Fruit fly (Drosophila melanogaster): ENCODE results near the gene CG4281.
A peak's percentile ranks its signal among the peaks of the same experiment; 100 is the strongest.

Gene CG4281

DNA sequence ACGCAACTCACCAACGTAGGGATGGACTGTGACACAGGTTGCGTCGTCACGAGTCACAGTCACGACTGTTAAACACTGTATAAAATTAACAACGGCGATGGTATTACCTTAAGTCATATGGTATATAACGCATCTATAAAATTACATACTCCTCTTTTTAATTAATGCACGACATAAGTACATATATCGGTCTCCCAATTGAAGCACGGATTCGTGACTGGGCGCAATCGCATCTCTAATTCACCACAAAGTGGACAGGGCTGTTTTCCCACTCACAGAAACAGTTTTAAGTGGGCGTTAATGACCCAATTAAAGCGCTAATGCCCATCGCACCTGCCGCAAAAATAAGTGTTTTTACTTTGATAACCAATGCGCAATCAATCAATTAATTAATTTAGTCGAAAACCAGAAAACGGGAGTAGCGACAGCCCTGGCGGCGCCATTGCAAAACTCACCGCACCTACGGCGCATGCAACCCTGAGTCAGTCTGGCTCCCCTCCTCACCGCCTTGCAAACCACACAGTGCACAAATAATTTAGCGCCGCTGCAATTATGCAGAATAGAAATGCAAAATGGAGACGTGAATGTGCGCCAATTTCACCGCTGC lies 23.5 kb downstream of the CG4281 start, which contains the start of gene CG4313 (continued):
- TF ChIP-seq HHEX (GFP tag; optimal IDR thresholded peaks at IDR 0.05) (peak; percentile 52), CG3995 (GFP tag; optimal IDR thresholded peaks at IDR 0.05) (peak; percentile 97), CG9817 (tag; optimal IDR thresholded peaks at IDR 0.05) (peak; percentile 80), gcm (GFP tag; optimal IDR thresholded peaks at IDR 0.05) (peak; percentile 49), CG34224 (GFP tag; IDR thresholded peaks at IDR 0.05; ENCODE audit: partially characterized antibody) (peak; percentile 89), Vsx1 (GFP tag; optimal IDR thresholded peaks at IDR 0.05) (no peak), CG12659 (GFP tag; optimal IDR thresholded peaks at IDR 0.05) (peak; percentile 59), CG4282 (GFP tag; optimal IDR thresholded peaks at IDR 0.05) (no peak), Max (GFP tag; optimal IDR thresholded peaks at IDR 0.05) (peak; percentile 56), Atf-2 (GFP tag; optimal IDR thresholded peaks at IDR 0.05) (peak; percentile 63), E2f2 (GFP tag; IDR thresholded peaks at IDR 0.05) (peak; percentile 46; the same call in 1 of the 2 replicates), CG14050 (GFP tag; IDR thresholded peaks at IDR 0.05) (no peak), Hsf (GFP tag; optimal IDR thresholded peaks at IDR 0.05) (peak; percentile 69), CG3847 (GFP tag; IDR thresholded peaks at IDR 0.05) (peak; percentile 84), CG6254 (GFP tag; optimal IDR thresholded peaks at IDR 0.05) (peak; percentile 4), ro (GFP tag; IDR thresholded peaks at IDR 0.05) (no peak), esg (GFP tag; conservative IDR thresholded peaks at IDR 0.05) (peak; percentile 34; the same call in 1 of the 2 replicates), CG17568 (GFP tag; optimal IDR thresholded peaks at IDR 0.05) (peak; percentile 53), Tbp (GFP tag; optimal IDR thresholded peaks at IDR 0.05) (no peak), lbe (GFP tag; optimal IDR thresholded peaks at IDR 0.05) (peak; percentile 55), org-1 (GFP tag; optimal IDR thresholded peaks at IDR 0.05) (peak; percentile 58), salm (tag; optimal IDR thresholded peaks at IDR 0.05) (no peak), CG8281 (tag; optimal IDR thresholded peaks at IDR 0.05) (peak; percentile 27), Drgx (GFP tag; IDR thresholded peaks at IDR 0.05) (peak; percentile 54; the same call in 1 of the 2 replicates), BEAF-32 (GFP tag; optimal IDR thresholded peaks at IDR 0.05) (peak; percentile 92), CG12236 (GFP tag; optimal IDR thresholded peaks at IDR 0.05) (no peak), corto (GFP tag; optimal IDR thresholded peaks at IDR 0.05) (no peak), tin (GFP tag; optimal IDR thresholded peaks at IDR 0.05) (peak; percentile 82), CG31441 (GFP tag; IDR thresholded peaks at IDR 0.05) (peak; percentile 76; the same call in 1 of the 2 replicates), Meics (GFP tag; optimal IDR thresholded peaks at IDR 0.05) (peak; percentile 73), jumu (GFP tag; optimal IDR thresholded peaks at IDR 0.05) (peak; percentile 60), en (GFP tag; optimal IDR thresholded peaks at IDR 0.05) (peak; percentile 65), CG11723 (GFP tag; optimal IDR thresholded peaks at IDR 0.05) (peak; percentile 37), shn (GFP tag; optimal IDR thresholded peaks at IDR 0.05) (peak; percentile 72), ci (GFP tag; IDR thresholded peaks at IDR 0.05) (peak; percentile 49; the same call in 1 of the 3 replicates), dmrt11E (tag; optimal IDR thresholded peaks at IDR 0.05) (peak; percentile 69), hbn (GFP tag; IDR thresholded peaks at IDR 0.05; ENCODE audit: partially characterized antibody) (peak; percentile 84), CG7963 (GFP tag; IDR thresholded peaks at IDR 0.05; ENCODE audit: partially characterized antibody) (peak; percentile 60; the same call in 2 of the 3 replicates), CG13123 (GFP tag; optimal IDR thresholded peaks at IDR 0.05) (no peak), fu2 (GFP tag; optimal IDR thresholded peaks at IDR 0.05) (peak; percentile 34), trem (tag; optimal IDR thresholded peaks at IDR 0.05) (peak; percentile 92), CG12219 (GFP tag; optimal IDR thresholded peaks at IDR 0.05) (peak; percentile 41), zen (tag; optimal IDR thresholded peaks at IDR 0.05) (peak; percentile 41), bigmax (GFP tag; optimal IDR thresholded peaks at IDR 0.05) (no peak), pho (GFP tag; optimal IDR thresholded peaks at IDR 0.05) (peak; percentile 62), eve (GFP tag; optimal IDR thresholded peaks at IDR 0.05) (no peak), Hmr (GFP tag; optimal IDR thresholded peaks at IDR 0.05) (peak; percentile 70), yki (optimal IDR thresholded peaks at IDR 0.05) (no peak), CG1529 (GFP tag; optimal IDR thresholded peaks at IDR 0.05) (no peak), stwl (tag; optimal IDR thresholded peaks at IDR 0.05) (peak; percentile 24)
